Fruit fly (Drosophila melanogaster) whole organism, embryonic: ENCODE measurements around the gene tj.
A peak's percentile ranks its signal among the peaks of the same experiment; 100 is the strongest.

Experiments used
- Aef1 ChIP-seq: fragments of 200-800 bp; sonication (Bioruptor generic); IDR thresholded peaks from 3 replicates; pipeline ENCODE4 v1.3.6; 2022; ENCODE audit warnings: missing biosample characterization, missing genetic modification characterization
- BEAF-32 ChIP-seq: fragments of 200-800 bp; sonication (Bioruptor generic); optimal IDR thresholded peaks from 3 replicates; lab custom pipeline; 2017; ENCODE audit warnings: missing biosample characterization, missing genetic modification characterization, mild to moderate bottlenecking, moderate library complexity, missing genetic modification reagents
- CG10274 ChIP-seq: fragments of 200-800 bp; sonication (Bioruptor generic); optimal IDR thresholded peaks from 3 replicates; lab custom pipeline; 2017; ENCODE audit warnings: missing biosample characterization, mild to moderate bottlenecking, missing genetic modification characterization
- CG10321 ChIP-seq: fragments of 200-800 bp; sonication (Bioruptor generic); IDR thresholded peaks from 2 replicates; pipeline ENCODE4 v1.3.6; 2022; ENCODE audit warnings: missing biosample characterization, missing genetic modification characterization
- CG10543 ChIP-seq: fragments of 200-800 bp; sonication (Bioruptor generic); optimal IDR thresholded peaks from 3 replicates; lab custom pipeline; 2017; ENCODE audit warnings: missing biosample characterization, mild to moderate bottlenecking, missing genetic modification characterization, moderate library complexity
- CG10654 ChIP-seq: fragments of 200-800 bp; sonication (Bioruptor generic); optimal IDR thresholded peaks from 2 replicates; lab custom pipeline; 2016; ENCODE audit warnings: missing biosample characterization, missing genetic modification characterization
- CG11456 ChIP-seq: fragments of 200-800 bp; sonication (Bioruptor generic); IDR thresholded peaks from 3 replicates; pipeline ENCODE4 v1.3.6; 2022; ENCODE audit warnings: missing biosample characterization, missing genetic modification characterization
- CG12155 ChIP-seq: fragments of 200-800 bp; sonication (Bioruptor generic); optimal IDR thresholded peaks from 3 replicates; lab custom pipeline; 2016; ENCODE audit warnings: missing biosample characterization, missing genetic modification characterization
- CG12391 ChIP-seq: fragments of 200-800 bp; sonication (Bioruptor generic); optimal IDR thresholded peaks from 3 replicates; lab custom pipeline; 2018; ENCODE audit warnings: missing biosample characterization, mild to moderate bottlenecking, missing genetic modification characterization, moderate library complexity
- CG12942 ChIP-seq: fragments of 200-800 bp; sonication (Bioruptor generic); optimal IDR thresholded peaks from 3 replicates; lab custom pipeline; 2016; ENCODE audit warnings: missing biosample characterization, missing genetic modification characterization
- CG14860 ChIP-seq: fragments of 200-800 bp; sonication (Bioruptor generic); IDR thresholded peaks from 3 replicates; pipeline ENCODE4 v1.3.6; 2022; ENCODE audit warnings: missing biosample characterization, missing genetic modification characterization; ENCODE audit not compliant: partially characterized antibody
- CG15073 ChIP-seq: fragments of 200-800 bp; sonication (Bioruptor generic); optimal IDR thresholded peaks from 2 replicates; lab custom pipeline; 2016; ENCODE audit warnings: missing biosample characterization, missing genetic modification characterization
- CG1647 ChIP-seq: fragments of 200-800 bp; sonication (Bioruptor generic); optimal IDR thresholded peaks from 3 replicates; lab custom pipeline; 2016; ENCODE audit warnings: missing biosample characterization, missing genetic modification characterization
- CG17912 ChIP-seq: fragments of 200-800 bp; sonication (Bioruptor generic); optimal IDR thresholded peaks from 2 replicates; lab custom pipeline; 2018; ENCODE audit warnings: missing biosample characterization, mild to moderate bottlenecking, missing genetic modification characterization
- CG1792 ChIP-seq: fragments of 200-800 bp; sonication (Bioruptor generic); optimal IDR thresholded peaks from 2 replicates; lab custom pipeline; 2016; ENCODE audit warnings: missing biosample characterization, missing genetic modification characterization
- CG33557 ChIP-seq: fragments of 200-800 bp; sonication (Bioruptor generic); optimal IDR thresholded peaks from 2 replicates; lab custom pipeline; 2019; ENCODE audit warnings: missing biosample characterization, mild to moderate bottlenecking, missing genetic modification characterization, moderate library complexity
- CG34376 ChIP-seq: fragments of 200-800 bp; sonication (Bioruptor generic); optimal IDR thresholded peaks from 2 replicates; lab custom pipeline; 2018; ENCODE audit warnings: missing biosample characterization, mild to moderate bottlenecking, missing genetic modification characterization
- CG5180 ChIP-seq: fragments of 200-800 bp; sonication (Bioruptor generic); optimal IDR thresholded peaks from 3 replicates; lab custom pipeline; 2017; ENCODE audit warnings: missing biosample characterization, missing genetic modification characterization, mild to moderate bottlenecking, moderate library complexity, missing genetic modification reagents
- CG6175 ChIP-seq: fragments of 200-800 bp; sonication (Bioruptor generic); IDR thresholded peaks from 3 replicates; pipeline ENCODE4 v1.3.6; 2022; ENCODE audit warnings: missing biosample characterization, missing genetic modification characterization
- CG7357 ChIP-seq: fragments of 200-800 bp; sonication (Bioruptor generic); IDR thresholded peaks from 3 replicates; pipeline ENCODE4 v1.3.6; 2022; ENCODE audit warnings: missing biosample characterization, missing genetic modification characterization
- CG7372 ChIP-seq: fragments of 200-800 bp; sonication (Bioruptor generic); IDR thresholded peaks from 2 replicates; pipeline ENCODE4 v1.3.6; 2022; ENCODE audit warnings: missing biosample characterization, missing genetic modification characterization
- CG7786 ChIP-seq: fragments of 200-800 bp; sonication (Bioruptor generic); optimal IDR thresholded peaks from 2 replicates; lab custom pipeline; 2016; ENCODE audit warnings: missing biosample characterization, missing genetic modification characterization
- CG9817 ChIP-seq: fragments of 200-800 bp; sonication (Bioruptor generic); optimal IDR thresholded peaks from 2 replicates; lab custom pipeline; 2018; ENCODE audit warnings: missing biosample characterization, mild to moderate bottlenecking, missing genetic modification characterization, moderate library complexity
- Dad ChIP-seq: fragments of 200-800 bp; sonication (Bioruptor generic); optimal IDR thresholded peaks from 3 replicates; lab custom pipeline; 2016; ENCODE audit warnings: missing biosample characterization, missing genetic modification characterization
- Fer1 ChIP-seq: fragments of 200-800 bp; sonication (Bioruptor generic); optimal IDR thresholded peaks from 2 replicates; lab custom pipeline; 2017; ENCODE audit warnings: missing biosample characterization, mild to moderate bottlenecking, missing genetic modification characterization
- GATAe ChIP-seq: fragments of 200-800 bp; sonication (Bioruptor generic); conservative IDR thresholded peaks from 2 replicates; pipeline ENCODE4 v1.3.6; 2022; ENCODE audit warnings: missing biosample characterization, missing genetic modification characterization
- HmgZ ChIP-seq: fragments of 200-800 bp; sonication (Bioruptor generic); optimal IDR thresholded peaks from 2 replicates; lab custom pipeline; 2018; ENCODE audit warnings: missing biosample characterization, mild to moderate bottlenecking, missing genetic modification characterization
- MBD-R2 ChIP-seq: fragments of 200-800 bp; sonication (Bioruptor generic); IDR thresholded peaks from 2 replicates; pipeline ENCODE4 v1.3.6; 2022; ENCODE audit warnings: missing biosample characterization, missing genetic modification characterization
- Med ChIP-seq: fragments of 200-800 bp; sonication (Bioruptor generic); peaks from one replicate; lab custom pipeline; 2016; ENCODE audit warnings: missing biosample characterization, missing genetic modification characterization, mild to moderate bottlenecking, inconsistent platforms, moderate library complexity
- Meics ChIP-seq: fragments of 200-800 bp; sonication (Bioruptor generic); optimal IDR thresholded peaks from 2 replicates; lab custom pipeline; 2017; ENCODE audit warnings: missing biosample characterization, mild to moderate bottlenecking, missing genetic modification characterization
- NC2β ChIP-seq: fragments of 200-800 bp; sonication (Bioruptor generic); optimal IDR thresholded peaks from 2 replicates; lab custom pipeline; 2016; ENCODE audit warnings: missing biosample characterization, missing genetic modification characterization
- Vsx1 ChIP-seq: fragments of 200-800 bp; sonication (Bioruptor generic); optimal IDR thresholded peaks from 2 replicates; lab custom pipeline; 2017; ENCODE audit warnings: missing biosample characterization, mild to moderate bottlenecking, missing genetic modification characterization, missing genetic modification reagents
- chinmo ChIP-seq: fragments of 200-800 bp; sonication (Bioruptor generic); IDR thresholded peaks from 4 replicates; pipeline ENCODE4 v1.3.6; 2022; ENCODE audit warnings: missing biosample characterization, missing genetic modification characterization; ENCODE audit not compliant: partially characterized antibody
- exex ChIP-seq: fragments of 200-800 bp; sonication (Bioruptor generic); optimal IDR thresholded peaks from 4 replicates; lab custom pipeline; 2018; ENCODE audit warnings: missing biosample characterization, mild to moderate bottlenecking, missing genetic modification characterization, moderate library complexity
- eyg ChIP-seq: fragments of 200-800 bp; sonication (Bioruptor generic); optimal IDR thresholded peaks from 3 replicates; lab custom pipeline; 2016; ENCODE audit warnings: missing biosample characterization, missing genetic modification characterization
- gcm2 ChIP-seq: fragments of 200-800 bp; sonication (Bioruptor generic); optimal IDR thresholded peaks from 2 replicates; lab custom pipeline; 2016; ENCODE audit warnings: missing biosample characterization, missing genetic modification characterization
- gsb ChIP-seq: fragments of 200-800 bp; sonication (Bioruptor generic); IDR thresholded peaks from 2 replicates; pipeline ENCODE4 v1.3.6; 2022; ENCODE audit warnings: missing biosample characterization, missing genetic modification characterization
- hth ChIP-seq: fragments of >200 bp; optimal IDR thresholded peaks from 2 replicates; lab custom pipeline; 2017; ENCODE audit warnings: inconsistent platforms
- ken ChIP-seq: fragments of 200-800 bp; sonication (Bioruptor generic); IDR thresholded peaks from 3 replicates; pipeline ENCODE4 v1.3.6; 2022; ENCODE audit warnings: missing biosample characterization, missing genetic modification characterization
- maf-S ChIP-seq: fragments of 200-800 bp; sonication (Bioruptor generic); optimal IDR thresholded peaks from 2 replicates; lab custom pipeline; 2016; ENCODE audit warnings: missing biosample characterization, missing genetic modification characterization
- mam ChIP-seq: fragments of 200-800 bp; sonication (Bioruptor generic); optimal IDR thresholded peaks from 3 replicates; lab custom pipeline; 2016; ENCODE audit warnings: missing biosample characterization, missing genetic modification characterization
- mirr ChIP-seq: fragments of 200-800 bp; sonication (Bioruptor generic); optimal IDR thresholded peaks from 3 replicates; lab custom pipeline; 2018; ENCODE audit warnings: missing biosample characterization, mild to moderate bottlenecking, missing genetic modification characterization
- pho ChIP-seq: fragments of 200-800 bp; sonication (Bioruptor generic); optimal IDR thresholded peaks from 2 replicates; lab custom pipeline; 2016; ENCODE audit warnings: missing biosample characterization, missing genetic modification characterization
- pzg ChIP-seq: fragments of 200-800 bp; sonication (Bioruptor generic); optimal IDR thresholded peaks from 3 replicates; lab custom pipeline; 2018; ENCODE audit warnings: missing biosample characterization, mild to moderate bottlenecking, missing genetic modification characterization, moderate library complexity
- ro ChIP-seq: fragments of 200-800 bp; sonication (Bioruptor generic); IDR thresholded peaks from 2 replicates; pipeline ENCODE4 v1.3.6; 2022; ENCODE audit warnings: missing biosample characterization, missing genetic modification characterization
- row ChIP-seq: fragments of 200-800 bp; sonication (Bioruptor generic); IDR thresholded peaks from 3 replicates; pipeline ENCODE4 v1.3.6; 2022; ENCODE audit warnings: missing biosample characterization, missing genetic modification characterization
- sd ChIP-seq: fragments of 200-800 bp; sonication (Bioruptor generic); optimal IDR thresholded peaks from 3 replicates; lab custom pipeline; 2018; ENCODE audit warnings: missing biosample characterization, mild to moderate bottlenecking, missing genetic modification characterization, moderate library complexity
- sna ChIP-seq: fragments of 200-800 bp; sonication (Bioruptor generic); IDR thresholded peaks from 2 replicates; pipeline ENCODE4 v1.3.6; 2022; ENCODE audit warnings: missing biosample characterization, missing genetic modification characterization; ENCODE audit not compliant: partially characterized antibody
- sug ChIP-seq: fragments of 200-800 bp; optimal IDR thresholded peaks from 2 replicates; lab custom pipeline; 2019; ENCODE audit warnings: missing biosample characterization, mild to moderate bottlenecking, missing genetic modification characterization, moderate library complexity
- zfh1 ChIP-seq: fragments of 200-800 bp; sonication (Bioruptor generic); IDR thresholded peaks from 3 replicates; pipeline ENCODE4 v1.3.6; 2022; ENCODE audit warnings: missing biosample characterization, missing genetic modification characterization

The tj gene

dm6 chr2L:19506323-19506722, 42.3 kb downstream of the tj start:
- TF ChIP-seq CG7357 (GFP tag; lab: Robert Waterston, UW) (0 out of 3 replicates have a peak, but pooled peaks have one; percentile 18), HmgZ (tag; lab: Kevin White, UChicago) (peak; percentile 51), gsb (GFP tag; lab: Robert Waterston, UW) (no peak), row (GFP tag; lab: Robert Waterston, UW) (peak; percentile 35; the same call in 1 of the 3 replicates), gcm2 (GFP tag; lab: Kevin White, UChicago) (no peak), CG10543 (GFP tag; lab: Kevin White, UChicago) (peak; percentile 43), zfh1 (GFP tag; lab: Robert Waterston, UW) (no peak), CG5180 (GFP tag; lab: Kevin White, UChicago) (no peak), NC2β (no peak), sd (peak; percentile 96), exex (tag; lab: Kevin White, UChicago) (peak; percentile 70), CG10274 (GFP tag; lab: Kevin White, UChicago) (peak; percentile 97), CG6175 (GFP tag; lab: Robert Waterston, UW) (no peak), sug (tag; lab: Kevin White, UChicago) (peak; percentile 20), Fer1 (peak; percentile 23), MBD-R2 (GFP tag; lab: Robert Waterston, UW) (0 out of 2 replicates have a peak, but pooled peaks have one; percentile 15), CG34376 (GFP tag; lab: Kevin White, UChicago) (peak; percentile 47), mirr (GFP tag; lab: Kevin White, UChicago) (peak; percentile 42), Med (GFP tag; lab: Kevin White, UChicago) (peak; percentile 8), GATAe (GFP tag; lab: Robert Waterston, UW) (peak; percentile 87)

dm6 chr2L:19508361-19508918, 44.4 kb downstream of the tj start, which contains the start of gene cyst:
Gene cyst (minus strand): TSS chr2L:19508764.
- peak; percentile 50; the same call in 1 of the 3 replicates for TF ChIP-seq ken (GFP tag; lab: Robert Waterston, UW)
- TF ChIP-seq Vsx1 (GFP tag; lab: Kevin White, UChicago): no peak
- no peak for TF ChIP-seq ro (GFP tag; lab: Robert Waterston, UW)
- peak; percentile 96 for TF ChIP-seq CG14860 (GFP tag; lab: Robert Waterston, UW)
- peak; percentile 6 for TF ChIP-seq CG1792
- no peak for TF ChIP-seq Meics (GFP tag; lab: Kevin White, UChicago)
- TF ChIP-seq chinmo (GFP tag; lab: Robert Waterston, UW): peak; percentile 90
- peak; percentile 66 for TF ChIP-seq Dad
- TF ChIP-seq maf-S (GFP tag; lab: Kevin White, UChicago): peak; percentile 34
- no peak for TF ChIP-seq hth (lab: Kevin White, UChicago)
- no peak for TF ChIP-seq CG7372 (GFP tag; lab: Robert Waterston, UW)
- no peak for TF ChIP-seq CG17912 (GFP tag; lab: Kevin White, UChicago)
- peak; percentile 43 for TF ChIP-seq eyg (GFP tag; lab: Kevin White, UChicago)
- no peak for TF ChIP-seq CG33557 (GFP tag; lab: Kevin White, UChicago)
- TF ChIP-seq CG7786: peak; percentile 1
- TF ChIP-seq Aef1 (GFP tag; lab: Robert Waterston, UW): peak; percentile 21; the same call in 1 of the 3 replicates
- TF ChIP-seq mam (GFP tag; lab: Kevin White, UChicago): peak; percentile 70
- TF ChIP-seq CG15073: no peak
- peak; percentile 42 for TF ChIP-seq CG12155 (GFP tag; lab: Kevin White, UChicago)
- TF ChIP-seq pho (GFP tag; lab: Kevin White, UChicago): peak; percentile 43
- TF ChIP-seq CG12391 (tag; lab: Kevin White, UChicago): peak; percentile 7
- TF ChIP-seq CG12942 (GFP tag; lab: Kevin White, UChicago): no peak
- TF ChIP-seq CG10321 (GFP tag; lab: Robert Waterston, UW): no peak
- peak; percentile 36; the same call in 1 of the 3 replicates for TF ChIP-seq CG11456
- TF ChIP-seq pzg (GFP tag; lab: Kevin White, UChicago): peak; percentile 95
- peak; percentile 46 for TF ChIP-seq CG1647 (GFP tag; lab: Kevin White, UChicago)
- peak; percentile 9 for TF ChIP-seq CG10654
- TF ChIP-seq sna (GFP tag; lab: Robert Waterston, UW): peak; percentile 95
- peak; percentile 98 for TF ChIP-seq BEAF-32 (GFP tag; lab: Kevin White, UChicago)
- no peak for TF ChIP-seq CG9817
